Worm (Caenorhabditis elegans): ENCODE data around the gene clc-25.

The clc-25 gene

ce11 chrIII:1008091-1008490, 18.1 kb downstream of the clc-25 start, which contains the start of gene clc-27:
clc-27 (plus strand) TSS chrIII:1008391.
- TF ChIP-seq hlh-1 (tag; optimal IDR thresholded peaks at IDR 0.05) (no peak), blmp-1 (tag; optimal IDR thresholded peaks at IDR 0.05) (no peak), lin-32 (GFP tag; optimal IDR thresholded peaks at IDR 0.05) (no peak), nhr-2 (tag; optimal IDR thresholded peaks at IDR 0.05) (no peak), nhr-12 (tag; optimal IDR thresholded peaks at IDR 0.05) (no peak), ceh-43 (GFP tag; optimal IDR thresholded peaks at IDR 0.05) (no peak), drap-1 (GFP tag; optimal IDR thresholded peaks at IDR 0.05) (no peak), sptf-1 (tag; optimal IDR thresholded peaks at IDR 0.05) (no peak), mep-1 (tag; optimal IDR thresholded peaks at IDR 0.05) (no peak), elt-1 (tag; optimal IDR thresholded peaks at IDR 0.05; ENCODE audit: borderline replicate concordance, insufficient read depth) (no peak), ceh-83 (GFP tag; optimal IDR thresholded peaks at IDR 0.05) (no peak), cnd-1 (tag; optimal IDR thresholded peaks at IDR 0.05) (no peak)

- TF ChIP-seq lin-32 (GFP tag; optimal IDR thresholded peaks at IDR 0.05): no peak
- TF ChIP-seq bed-3 (GFP tag; optimal IDR thresholded peaks at IDR 0.05): no peak
- no peak for TF ChIP-seq pha-4 (tag; optimal IDR thresholded peaks at IDR 0.05)
- no peak for TF ChIP-seq ztf-11 (tag; optimal IDR thresholded peaks at IDR 0.05)
- TF ChIP-seq ceh-43 (GFP tag; optimal IDR thresholded peaks at IDR 0.05): no peak
- no peak for TF ChIP-seq sptf-1 (tag; optimal IDR thresholded peaks at IDR 0.05)
- no peak for TF ChIP-seq elt-1 (tag; optimal IDR thresholded peaks at IDR 0.05; ENCODE audit: borderline replicate concordance, insufficient read depth)
- TF ChIP-seq cnd-1 (tag; optimal IDR thresholded peaks at IDR 0.05): no peak
- TF ChIP-seq nhr-76 (tag; optimal IDR thresholded peaks at IDR 0.05): no peak
These were observed 18.8 kb downstream of the clc-25 start for ce11 chrIII:1007143-1007905.

ce11 chrIII:1004464-1004863, 21.7 kb downstream of the clc-25 start:
- TF ChIP-seq cnd-1 (tag; optimal IDR thresholded peaks at IDR 0.05) (no peak), ceh-39 (tag; optimal IDR thresholded peaks at IDR 0.05) (no peak), unc-62 (GFP tag; optimal IDR thresholded peaks at IDR 0.05) (no peak), sem-2 (GFP tag; optimal IDR thresholded peaks at IDR 0.05) (no peak), ceh-83 (GFP tag; optimal IDR thresholded peaks at IDR 0.05) (no peak), nhr-28 (tag; optimal IDR thresholded peaks at IDR 0.05) (no peak), zip-8 (tag; optimal IDR thresholded peaks at IDR 0.05) (no peak), sptf-1 (tag; optimal IDR thresholded peaks at IDR 0.05) (no peak), nhr-12 (tag; optimal IDR thresholded peaks at IDR 0.05) (no peak), pha-4 (tag; optimal IDR thresholded peaks at IDR 0.05) (no peak), blmp-1 (tag; optimal IDR thresholded peaks at IDR 0.05) (no peak), elt-3 (tag; optimal IDR thresholded peaks at IDR 0.05) (no peak), hlh-1 (tag; optimal IDR thresholded peaks at IDR 0.05) (no peak), ces-1 (GFP tag; optimal IDR thresholded peaks at IDR 0.05) (no peak), lsy-2 (tag; optimal IDR thresholded peaks at IDR 0.05) (no peak), mab-5 (tag; optimal IDR thresholded peaks at IDR 0.05) (no peak)

DNA sequence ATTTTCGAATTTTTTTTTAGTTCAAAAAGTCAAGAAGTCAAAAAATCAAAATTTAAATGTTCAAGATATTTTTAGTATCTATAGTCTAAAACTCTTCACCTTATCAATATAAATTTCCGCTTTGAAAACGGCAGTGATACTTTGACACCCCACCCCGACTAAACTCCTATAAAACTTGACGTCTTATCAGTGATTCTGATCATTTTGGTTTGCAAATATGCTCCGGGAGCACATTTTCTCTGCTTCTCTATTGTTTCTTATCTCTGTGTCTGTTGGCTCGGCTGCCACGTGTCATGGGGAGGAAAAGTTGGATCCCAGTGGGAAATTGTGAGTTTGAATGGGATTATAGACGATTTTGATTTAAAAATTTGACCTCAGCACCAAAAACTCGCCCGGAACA, 23.7 kb downstream of the clc-25 start, which contains the start of gene clec-150:
Gene clec-150 (plus strand): TSS at position 198 of the 400 bp plus-strand sequence.
- TF ChIP-seq cnd-1 (tag; optimal IDR thresholded peaks at IDR 0.05) (no peak), ces-1 (GFP tag; optimal IDR thresholded peaks at IDR 0.05) (no peak), elt-1 (tag; optimal IDR thresholded peaks at IDR 0.05; ENCODE audit: borderline replicate concordance, insufficient read depth) (no peak), elt-3 (tag; optimal IDR thresholded peaks at IDR 0.05) (no peak), nhr-76 (tag; optimal IDR thresholded peaks at IDR 0.05) (no peak), M03D4.4 (tag; optimal IDR thresholded peaks at IDR 0.05) (no peak), lin-13 (tag; optimal IDR thresholded peaks at IDR 0.05) (no peak)

- TF ChIP-seq nhr-12 (tag; optimal IDR thresholded peaks at IDR 0.05) (no peak), ztf-11 (tag; optimal IDR thresholded peaks at IDR 0.05) (no peak)
These were observed 24.9 kb downstream of the clc-25 start, which contains the start of gene R06B10.7 for ce11 chrIII:1001297-1001696. R06B10.7 (minus strand) TSS chrIII:1001397.

DNA sequence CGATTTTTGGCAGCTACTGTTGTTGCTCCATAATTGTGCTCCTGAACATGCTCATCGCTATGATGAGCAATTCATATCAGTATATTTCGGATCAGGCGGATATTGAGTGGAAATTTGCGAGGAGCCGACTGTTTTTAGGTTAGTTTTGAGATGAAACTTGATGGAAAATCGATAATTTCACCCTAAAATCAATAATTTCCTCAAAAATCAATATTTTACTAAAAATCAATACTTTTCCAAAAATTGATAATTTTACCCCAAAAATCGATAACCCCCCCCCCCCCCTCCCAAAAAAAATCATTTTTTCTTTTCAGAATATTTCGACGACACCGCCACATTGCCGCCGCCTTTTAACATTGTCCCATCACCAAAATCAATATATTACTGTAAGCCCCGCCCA, 27.3 kb downstream of the clc-25 start:
- TF ChIP-seq lin-13 (tag; optimal IDR thresholded peaks at IDR 0.05) (no peak), mab-5 (tag; optimal IDR thresholded peaks at IDR 0.05) (no peak), flh-1 (GFP tag; optimal IDR thresholded peaks at IDR 0.05) (no peak), ces-1 (GFP tag; optimal IDR thresholded peaks at IDR 0.05) (no peak), tbx-8 (GFP tag; optimal IDR thresholded peaks at IDR 0.05) (no peak)

Measured in whole organism, mixed stage, embryonic.